Fruit fly (Drosophila melanogaster): ENCODE measurements around the gene emc.

DNA sequence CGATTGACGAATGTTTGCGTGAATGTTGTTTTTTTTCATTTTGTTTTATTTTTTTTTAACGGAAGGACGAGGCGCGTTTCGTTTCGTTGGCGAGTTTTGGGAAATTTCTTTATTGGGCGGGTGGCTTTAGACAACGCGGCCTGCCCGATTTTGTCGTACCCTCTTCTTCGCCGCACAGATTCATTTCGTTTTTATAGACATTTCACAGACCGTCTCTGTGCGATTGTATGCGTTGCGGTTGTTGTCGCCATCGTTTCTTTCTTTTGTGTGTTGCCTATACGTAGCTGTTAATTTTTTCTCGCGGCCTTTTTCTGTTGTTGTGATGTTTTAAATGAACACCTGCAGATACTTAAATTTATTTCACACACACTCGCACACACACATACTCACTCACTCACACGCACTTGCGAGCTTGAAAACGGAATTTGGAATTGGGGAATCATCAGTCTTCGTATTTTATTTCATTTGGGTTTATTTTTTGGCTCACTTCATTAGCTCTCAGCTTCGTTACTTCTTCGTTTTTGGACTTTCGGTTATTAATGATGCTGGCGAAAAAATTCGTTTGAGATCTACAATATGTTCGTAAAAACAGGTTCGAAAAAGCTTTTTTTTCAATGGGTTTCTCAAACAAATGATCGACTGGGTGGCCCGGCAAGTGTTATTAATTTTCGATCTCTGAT lies 1.6 kb downstream of the emc start:
- TF ChIP-seq CG32532 (GFP tag; IDR thresholded peaks at IDR 0.05) (no peak), eve (GFP tag; optimal IDR thresholded peaks at IDR 0.05) (peak in 1 of 2 experiments; percentile 16), en (GFP tag; optimal IDR thresholded peaks at IDR 0.05) (no peak), Pdp1 (GFP tag; optimal IDR thresholded peaks at IDR 0.05) (no peak), dmrt11E (tag; optimal IDR thresholded peaks at IDR 0.05) (no peak), tna (GFP tag; IDR thresholded peaks at IDR 0.05; ENCODE audit: partially characterized antibody) (no peak)
